Worm (Caenorhabditis elegans) whole organism, L4 larva: ENCODE measurements around the gene Y57A10B.6.

Experiments used
- F10B5.3 ChIP-seq: sonication (generic microtip); optimal IDR thresholded peaks from 2 replicates; lab custom pipeline; 2016; ENCODE audit warnings: mild to moderate bottlenecking, missing genetic modification characterization, missing compliant biosample characterization
- Y75B8A.6 ChIP-seq: fragments of 200-800 bp; sonication (Bioruptor generic); IDR thresholded peaks from 2 replicates; pipeline ENCODE4 v1.3.6; 2022; ENCODE audit warnings: missing genetic modification reagents, missing genetic modification characterization, missing compliant biosample characterization
- ZK337.2 ChIP-seq: fragments of 200-800 bp; sonication (Bioruptor generic); IDR thresholded peaks from 2 replicates; pipeline ENCODE4 v1.3.6; 2022; ENCODE audit warnings: missing genetic modification reagents, missing genetic modification characterization, missing compliant biosample characterization
- aly-2 ChIP-seq: sonication (generic microtip); optimal IDR thresholded peaks from 2 replicates; lab custom pipeline; 2018; ENCODE audit warnings: missing biosample characterization, missing genetic modification characterization
- arid-1 ChIP-seq: fragments of 200-800 bp; sonication (Bioruptor generic); conservative IDR thresholded peaks from 2 replicates; pipeline ENCODE4 v1.3.6; 2022; ENCODE audit warnings: missing genetic modification reagents, missing genetic modification characterization, missing compliant biosample characterization
- attf-4 ChIP-seq: sonication (generic microtip); optimal IDR thresholded peaks from 3 replicates; lab custom pipeline; 2017; ENCODE audit warnings: missing biosample characterization, missing genetic modification characterization
- ceh-32 ChIP-seq: sonication (generic microtip); optimal IDR thresholded peaks from 2 replicates; lab custom pipeline; 2016; ENCODE audit warnings: mild to moderate bottlenecking, missing genetic modification characterization, missing compliant biosample characterization; ENCODE audit not compliant: poor library complexity
- daf-8 ChIP-seq: fragments of 200-800 bp; sonication (Bioruptor generic); IDR thresholded peaks from 2 replicates; pipeline ENCODE4 v1.3.6; 2022; ENCODE audit warnings: missing genetic modification characterization, missing compliant biosample characterization
- dmd-9 ChIP-seq: fragments of 200-800 bp; sonication (Bioruptor generic); IDR thresholded peaks from 2 replicates; pipeline ENCODE4 v1.3.6; 2022; ENCODE audit warnings: missing genetic modification reagents, missing genetic modification characterization, missing compliant biosample characterization
- dpl-1 ChIP-seq: fragments of 150-350 bp; optimal IDR thresholded peaks from 2 replicates; lab custom pipeline; 2014; ENCODE audit warnings: missing biosample characterization, missing genetic modification reagents, missing genetic modification characterization
- duxl-1 ChIP-seq: sonication (generic microtip); optimal IDR thresholded peaks from 2 replicates; lab custom pipeline; 2016; ENCODE audit warnings: mild to moderate bottlenecking, missing genetic modification characterization, moderate library complexity, missing compliant biosample characterization; ENCODE audit not compliant: poor library complexity
- egl-43 ChIP-seq: fragments of 200-800 bp; sonication (Bioruptor generic); IDR thresholded peaks from 2 replicates; pipeline ENCODE4 v1.3.6; 2022; ENCODE audit warnings: missing genetic modification reagents, missing genetic modification characterization, missing compliant biosample characterization
- gei-8 ChIP-seq: fragments of 200-800 bp; sonication (Bioruptor generic); optimal IDR thresholded peaks from 2 replicates; lab custom pipeline; 2018; ENCODE audit warnings: mild to moderate bottlenecking, missing genetic modification characterization, missing compliant biosample characterization
- hif-1 ChIP-seq, 2 experiments: sonication (generic microtip); optimal IDR thresholded peaks; 2 replicates each; lab custom pipeline; 2016 to 2017; ENCODE audit warnings: missing compliant biosample characterization in 2 of 2, missing genetic modification characterization in 2 of 2, missing genetic modification reagents in 2 of 2, missing genotype in 2 of 2, mild to moderate bottlenecking in 1 of 2
- hlh-11 ChIP-seq: fragments of 200-800 bp; sonication (Bioruptor generic); optimal IDR thresholded peaks from 2 replicates; lab custom pipeline; 2018; ENCODE audit warnings: mild to moderate bottlenecking, missing genetic modification characterization, missing compliant biosample characterization
- hlh-30 ChIP-seq: sonication (generic microtip); optimal IDR thresholded peaks from 2 replicates; lab custom pipeline; 2017; ENCODE audit warnings: antibody characterized with exemption, mild to moderate bottlenecking, missing genetic modification characterization, missing compliant biosample characterization; ENCODE audit not compliant: insufficient read depth
- lim-7 ChIP-seq: fragments of 200-800 bp; sonication (Bioruptor generic); IDR thresholded peaks from 2 replicates; pipeline ENCODE4 v1.3.6; 2022; ENCODE audit warnings: missing genetic modification characterization, missing compliant biosample characterization
- lin-29 ChIP-seq: fragments of 200-800 bp; sonication (Bioruptor generic); IDR thresholded peaks from 2 replicates; pipeline ENCODE4 v1.3.6; 2022; ENCODE audit warnings: missing genetic modification reagents, missing genetic modification characterization, missing compliant biosample characterization
- lin-39 ChIP-seq: fragments of 150-350 bp; optimal IDR thresholded peaks from 2 replicates; lab custom pipeline; 2014; ENCODE audit warnings: missing biosample characterization, missing genetic modification reagents, missing genetic modification characterization
- lir-3 ChIP-seq: sonication (generic microtip); optimal IDR thresholded peaks from 2 replicates; lab custom pipeline; 2016; ENCODE audit warnings: mild to moderate bottlenecking, missing genetic modification characterization, missing compliant biosample characterization
- madf-9 ChIP-seq: fragments of 200-800 bp; sonication (Bioruptor generic); conservative IDR thresholded peaks from 2 replicates; pipeline ENCODE4 v1.3.6; 2022; ENCODE audit warnings: missing genetic modification reagents, missing genetic modification characterization, missing compliant biosample characterization
- mdl-1 ChIP-seq, 2 experiments: fragments of 150-350 bp in 1 of 2; sonication (generic microtip) in 1 of 2; optimal IDR thresholded peaks; 2 replicates each; lab custom pipeline; 2014 to 2017; ENCODE audit warnings: missing biosample characterization in 2 of 2, missing genetic modification characterization in 2 of 2
- mep-1 ChIP-seq: fragments of 150-350 bp; sonication (generic microtip); optimal IDR thresholded peaks from 3 replicates; lab custom pipeline; 2014; ENCODE audit warnings: missing biosample characterization, missing genetic modification characterization
- nhr-10 ChIP-seq: fragments of 150-350 bp; optimal IDR thresholded peaks from 2 replicates; lab custom pipeline; 2014; ENCODE audit warnings: missing biosample characterization, missing genetic modification characterization
- nhr-41 ChIP-seq: fragments of 200-800 bp; sonication (Bioruptor generic); IDR thresholded peaks from 2 replicates; pipeline ENCODE4 v1.3.6; 2022; ENCODE audit warnings: missing genetic modification reagents, missing genetic modification characterization, missing compliant biosample characterization
- nhr-42 ChIP-seq: fragments of 200-800 bp; sonication (Bioruptor generic); IDR thresholded peaks from 2 replicates; pipeline ENCODE4 v1.3.6; 2022; ENCODE audit warnings: missing genetic modification characterization, missing compliant biosample characterization
- saeg-2 ChIP-seq: fragments of 200-800 bp; sonication (Bioruptor generic); IDR thresholded peaks from 2 replicates; pipeline ENCODE4 v1.3.6; 2022; ENCODE audit warnings: missing genetic modification reagents, missing genetic modification characterization, missing compliant biosample characterization
- sdz-12 ChIP-seq: fragments of 200-800 bp; sonication (Bioruptor generic); optimal IDR thresholded peaks from 2 replicates; lab custom pipeline; 2018; ENCODE audit warnings: mild to moderate bottlenecking, missing genetic modification characterization, missing compliant biosample characterization
- snpc-4 ChIP-seq: fragments of 150-350 bp; optimal IDR thresholded peaks from 2 replicates; lab custom pipeline; 2014; ENCODE audit warnings: missing biosample characterization, missing genetic modification characterization
- spr-3 ChIP-seq: fragments of 200-800 bp; sonication (Bioruptor generic); optimal IDR thresholded peaks from 2 replicates; lab custom pipeline; 2018; ENCODE audit warnings: mild to moderate bottlenecking, missing genetic modification characterization, missing compliant biosample characterization
- tra-1 ChIP-seq: fragments of 200-800 bp; sonication (Bioruptor generic); IDR thresholded peaks from 2 replicates; pipeline ENCODE4 v1.3.6; 2022; ENCODE audit warnings: missing genetic modification reagents, missing genetic modification characterization, missing compliant biosample characterization
- unc-39 ChIP-seq: sonication (generic microtip); optimal IDR thresholded peaks from 2 replicates; lab custom pipeline; 2017; ENCODE audit warnings: missing biosample characterization, missing genetic modification characterization
- unc-62 ChIP-seq, 3 experiments: fragments of 150-350 bp in 1 of 3; sonication (generic microtip); optimal IDR thresholded peaks in 2 of 3; peaks in 1 of 3; 1 replicate in 1 of 3; 2 replicates in 2 of 3; lab custom pipeline; 2014 to 2017; ENCODE audit warnings: missing biosample characterization in 3 of 3, missing genetic modification characterization in 3 of 3, missing genetic modification reagents in 3 of 3, missing genotype in 1 of 3
- zfp-2 ChIP-seq: sonication (generic microtip); optimal IDR thresholded peaks from 2 replicates; lab custom pipeline; 2016; ENCODE audit warnings: mild to moderate bottlenecking, missing genetic modification characterization, missing compliant biosample characterization
- zip-2 ChIP-seq: fragments of 150-350 bp; optimal IDR thresholded peaks from 2 replicates; lab custom pipeline; 2014; ENCODE audit warnings: missing biosample characterization, missing genetic modification characterization

The Y57A10B.6 gene

DNA sequence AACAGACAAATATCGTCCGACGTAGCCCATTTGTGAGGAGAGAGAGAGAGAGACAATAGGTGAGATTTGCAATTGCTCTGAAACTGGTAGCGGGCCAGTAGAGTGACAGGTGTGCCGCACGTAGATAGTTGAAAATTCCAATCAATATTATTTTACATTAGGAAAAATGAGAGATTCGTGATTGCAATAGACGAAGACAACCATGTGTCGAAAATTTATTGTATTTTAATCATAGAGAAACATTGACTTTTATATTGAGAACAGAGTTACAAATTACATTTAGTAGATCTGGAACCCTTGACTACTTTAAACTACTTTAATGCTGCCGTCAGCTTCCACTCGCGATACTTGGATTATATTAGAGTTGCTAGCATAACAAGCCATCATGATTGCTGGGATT is 22.5 kb downstream of the Y57A10B.6 start, which contains the start of gene Y57A10C.1:
Gene Y57A10C.1, minus strand, starts transcription at position 101 of the 400 bp plus-strand sequence.
- TF ChIP-seq unc-39 (tag; lab: Kevin White, UChicago) (no peak), unc-62 (GFP tag; optimal IDR thresholded peaks at IDR 0.05 in 1 of 2; lab: Kevin White, UChicago) (peak in 1 of 2 experiments; percentile 64), unc-62 (tag; optimal IDR thresholded peaks at IDR 0.05; lab: Kevin White, UChicago) (no peak), gei-8 (GFP tag; lab: Kevin White, UChicago) (no peak)

DNA sequence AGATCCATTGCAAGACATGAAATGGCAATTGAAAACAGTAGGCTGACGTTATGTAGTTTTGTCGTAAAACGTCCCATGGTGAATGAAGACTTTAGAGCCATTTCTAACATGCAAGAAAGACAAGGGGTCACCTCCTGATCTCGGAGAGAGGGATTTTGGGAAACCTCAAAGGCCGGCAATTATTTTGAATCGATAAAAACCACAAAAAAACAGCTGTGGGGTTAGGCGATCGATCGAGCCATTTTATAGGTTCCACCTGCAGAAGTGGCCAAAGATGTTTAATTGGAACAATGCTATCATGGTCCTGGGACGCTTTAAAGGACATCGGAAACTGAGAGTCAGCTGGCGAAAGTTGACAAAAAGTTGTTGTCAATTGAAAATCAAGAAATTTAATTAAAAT is 24.9 kb downstream of the Y57A10B.6 start, which contains the start of gene Y57A10C.11:
Gene Y57A10C.11, minus strand, starts transcription at position 101 of the 400 bp plus-strand sequence.
- TF ChIP-seq hlh-11 (tag; lab: Kevin White, UChicago) (no peak), unc-62 (GFP tag; optimal IDR thresholded peaks at IDR 0.05 in 1 of 2; lab: Kevin White, UChicago) (peak in 1 of 2 experiments; percentile 74), unc-62 (tag; optimal IDR thresholded peaks at IDR 0.05; lab: Kevin White, UChicago) (no peak)

DNA sequence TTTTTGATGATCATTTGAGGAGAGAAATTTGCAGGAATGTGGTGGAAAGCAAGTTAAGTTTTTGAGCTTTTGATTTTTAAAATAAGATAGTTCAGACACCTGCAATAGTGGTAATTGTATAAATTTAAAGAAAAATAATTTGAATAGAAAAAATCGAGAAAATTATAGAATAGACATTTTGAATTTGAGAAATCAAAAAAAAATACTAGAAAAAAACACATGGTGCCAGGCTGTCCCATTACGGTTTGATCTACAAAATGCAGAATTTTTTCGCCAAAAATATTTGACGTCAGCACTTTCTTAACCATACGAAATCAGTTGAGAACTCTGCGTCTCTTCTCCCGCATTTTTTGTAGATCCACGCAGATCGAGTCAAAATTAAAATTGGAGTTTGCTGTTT is 27.6 kb downstream of the Y57A10B.6 start, which contains the start of gene sre-27:
Gene sre-27, minus strand, starts transcription at position 101 of the 400 bp plus-strand sequence.
- TF ChIP-seq saeg-2 (GFP tag; lab: Robert Waterston, UW) (no peak), hif-1 (tag; optimal IDR thresholded peaks at IDR 0.05; lab: Kevin White, UChicago) (no peak), ZK337.2 (GFP tag; lab: Robert Waterston, UW) (no peak), dmd-9 (GFP tag; lab: Robert Waterston, UW) (no peak), attf-4 (tag; lab: Kevin White, UChicago) (no peak), zip-2 (tag; lab: Kevin White, UChicago) (no peak), egl-43 (no peak), lir-3 (no peak), lin-29 (no peak), arid-1 (GFP tag; lab: Robert Waterston, UW) (no peak), mdl-1 (tag; optimal IDR thresholded peaks at IDR 0.05; lab: Kevin White, UChicago) (no peak), Y75B8A.6 (GFP tag; lab: Robert Waterston, UW) (no peak)

DNA sequence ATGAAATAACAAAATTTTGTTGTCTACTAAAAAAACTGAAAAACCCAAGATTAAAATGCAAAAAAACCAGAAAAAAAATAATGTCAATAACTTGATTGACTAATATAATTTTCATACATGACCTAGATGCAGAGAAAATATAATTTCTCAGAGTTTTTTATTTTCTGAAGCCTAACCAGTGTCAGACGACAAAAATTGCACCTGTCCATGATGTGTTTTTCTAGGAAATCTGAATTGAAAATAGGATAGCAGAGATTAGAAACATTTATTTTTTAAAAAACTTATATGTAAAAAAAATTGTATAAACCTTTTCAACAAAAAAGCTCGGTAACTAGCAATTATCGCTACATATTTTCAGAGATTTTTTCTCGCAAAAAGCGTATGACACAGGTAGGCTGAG is 28.1 kb downstream of the Y57A10B.6 start:
- TF ChIP-seq tra-1 (GFP tag; lab: Robert Waterston, UW): no peak
- no peak for TF ChIP-seq dpl-1 (GFP tag; lab: Kevin White, UChicago)
- no peak for TF ChIP-seq nhr-41 (GFP tag; lab: Robert Waterston, UW)
- no peak for TF ChIP-seq daf-8 (GFP tag; lab: Robert Waterston, UW)
- no peak for TF ChIP-seq F10B5.3 (tag; lab: Kevin White, UChicago)
- TF ChIP-seq nhr-10 (tag; lab: Kevin White, UChicago): no peak
- TF ChIP-seq duxl-1 (tag; lab: Kevin White, UChicago): no peak
- no peak for TF ChIP-seq lir-3
- TF ChIP-seq, all 104 proteins: peak for 0

DNA sequence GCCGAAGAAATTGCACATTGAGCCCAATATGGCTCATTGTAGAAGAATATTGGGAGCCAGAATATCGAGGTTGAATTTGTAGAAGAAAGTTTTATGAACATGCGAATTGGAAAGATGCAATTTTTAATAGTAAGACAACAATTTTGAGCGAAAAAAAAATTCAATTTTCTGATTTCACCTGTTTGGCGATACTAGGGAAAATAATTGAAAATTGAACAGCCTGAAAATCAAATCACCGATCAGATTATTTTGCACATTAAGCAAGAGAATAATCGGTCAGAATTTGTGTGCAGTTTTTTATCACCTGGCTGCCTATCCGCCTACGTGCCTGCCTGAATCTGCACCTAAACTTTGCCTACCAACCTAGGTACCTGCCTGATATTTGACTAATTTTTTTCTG is 30.6 kb downstream of the Y57A10B.6 start, which contains the start of gene sre-26:
Gene sre-26, minus strand, starts transcription at position 101 of the 400 bp plus-strand sequence.
- TF ChIP-seq snpc-4 (tag; lab: Kevin White, UChicago): no peak
- TF ChIP-seq aly-2 (tag; lab: Kevin White, UChicago): no peak
- no peak for TF ChIP-seq tra-1 (GFP tag; lab: Robert Waterston, UW)
- TF ChIP-seq hlh-30 (tag; lab: Kevin White, UChicago): no peak
- TF ChIP-seq Y75B8A.6 (GFP tag; lab: Robert Waterston, UW): no peak
- TF ChIP-seq nhr-42 (GFP tag; lab: Robert Waterston, UW): no peak
- TF ChIP-seq daf-8 (GFP tag; lab: Robert Waterston, UW): no peak
- TF ChIP-seq sdz-12 (GFP tag; lab: Kevin White, UChicago): no peak
- TF ChIP-seq duxl-1 (tag; lab: Kevin White, UChicago): no peak
- TF ChIP-seq mep-1: no peak
- no peak for TF ChIP-seq madf-9
- no peak for TF ChIP-seq spr-3 (GFP tag; lab: Kevin White, UChicago)
- no peak for TF ChIP-seq ZK337.2 (GFP tag; lab: Robert Waterston, UW)
- no peak for TF ChIP-seq lin-39 (tag; lab: Kevin White, UChicago)
- no peak for TF ChIP-seq zfp-2
- no peak for TF ChIP-seq gei-8 (GFP tag; lab: Kevin White, UChicago)
- no peak for TF ChIP-seq ceh-32 (tag; lab: Kevin White, UChicago)
- no peak for TF ChIP-seq lim-7 (GFP tag; lab: Robert Waterston, UW)
- no peak for TF ChIP-seq F10B5.3 (tag; lab: Kevin White, UChicago)
- no peak for TF ChIP-seq dpl-1 (GFP tag; lab: Kevin White, UChicago)
